Worm (Caenorhabditis elegans) whole organism, L4 larva: Measurements from ENCODE around the gene srlf-2.

Source experiments
- D1046.2 ChIP-seq: fragments of 200-800 bp; sonication (Bioruptor generic); IDR thresholded peaks from 2 replicates; pipeline ENCODE4 v1.3.6; 2022; ENCODE audit warnings: missing genetic modification characterization, missing compliant biosample characterization
- F26F4.8 ChIP-seq: fragments of 200-800 bp; sonication (Bioruptor generic); conservative IDR thresholded peaks from 2 replicates; pipeline ENCODE4 v1.3.6; 2022; ENCODE audit warnings: missing genetic modification characterization, missing compliant biosample characterization
- F37D6.2 ChIP-seq: sonication (generic microtip); optimal IDR thresholded peaks from 2 replicates; lab custom pipeline; 2016; ENCODE audit warnings: mild to moderate bottlenecking, missing genetic modification characterization, missing compliant biosample characterization
- F49E8.2 ChIP-seq: sonication (generic microtip); optimal IDR thresholded peaks from 2 replicates; lab custom pipeline; 2016; ENCODE audit warnings: missing compliant biosample characterization, mild to moderate bottlenecking, missing genetic modification characterization, borderline replicate concordance
- Y48G9A.11 ChIP-seq: fragments of 200-800 bp; sonication (Bioruptor generic); IDR thresholded peaks from 2 replicates; pipeline ENCODE4 v1.3.6; 2022; ENCODE audit warnings: missing genetic modification reagents, missing genetic modification characterization, missing compliant biosample characterization
- ZK546.5 ChIP-seq, 2 experiments: sonication (generic microtip); optimal IDR thresholded peaks; 2 replicates each; lab custom pipeline; 2017; ENCODE audit warnings: missing biosample characterization in 2 of 2, missing genetic modification characterization in 2 of 2
- aha-1 ChIP-seq: fragments of 150-350 bp; peaks from one replicate; lab custom pipeline; 2014; ENCODE audit warnings: missing biosample characterization, missing genetic modification characterization
- ama-1 ChIP-seq: fragments of 150-350 bp; optimal IDR thresholded peaks from 2 replicates; lab custom pipeline; 2014; ENCODE audit warnings: inconsistent platforms, mixed read lengths
- ceh-32 ChIP-seq: sonication (generic microtip); optimal IDR thresholded peaks from 2 replicates; lab custom pipeline; 2016; ENCODE audit warnings: mild to moderate bottlenecking, missing genetic modification characterization, missing compliant biosample characterization; ENCODE audit not compliant: poor library complexity
- ces-1 ChIP-seq: fragments of 150-350 bp; sonication (generic microtip); optimal IDR thresholded peaks from 4 replicates; lab custom pipeline; 2014; ENCODE audit warnings: missing biosample characterization, missing genetic modification reagents, missing genetic modification characterization
- daf-12 ChIP-seq: fragments of 150-350 bp; optimal IDR thresholded peaks from 2 replicates; lab custom pipeline; 2014; ENCODE audit warnings: missing biosample characterization, missing genetic modification reagents, missing genetic modification characterization
- daf-16 ChIP-seq, 3 experiments: sonication (generic microtip); optimal IDR thresholded peaks; 2 replicates each; lab custom pipeline; 2016 to 2017; ENCODE audit warnings: missing genetic modification characterization in 3 of 3, missing genetic modification reagents in 3 of 3, mild to moderate bottlenecking in 2 of 3, missing compliant biosample characterization in 2 of 3, missing biosample characterization in 1 of 3, moderate library complexity in 1 of 3
- daf-8 ChIP-seq: fragments of 200-800 bp; sonication (Bioruptor generic); IDR thresholded peaks from 2 replicates; pipeline ENCODE4 v1.3.6; 2022; ENCODE audit warnings: missing genetic modification characterization, missing compliant biosample characterization
- dmd-6 ChIP-seq: fragments of 200-800 bp; sonication (Bioruptor generic); IDR thresholded peaks from 2 replicates; pipeline ENCODE4 v1.3.6; 2022; ENCODE audit warnings: missing genetic modification reagents, missing genetic modification characterization, missing compliant biosample characterization
- dmd-9 ChIP-seq: fragments of 200-800 bp; sonication (Bioruptor generic); IDR thresholded peaks from 2 replicates; pipeline ENCODE4 v1.3.6; 2022; ENCODE audit warnings: missing genetic modification reagents, missing genetic modification characterization, missing compliant biosample characterization
- dpl-1 ChIP-seq: fragments of 150-350 bp; optimal IDR thresholded peaks from 2 replicates; lab custom pipeline; 2014; ENCODE audit warnings: missing biosample characterization, missing genetic modification reagents, missing genetic modification characterization
- duxl-1 ChIP-seq: sonication (generic microtip); optimal IDR thresholded peaks from 2 replicates; lab custom pipeline; 2016; ENCODE audit warnings: mild to moderate bottlenecking, missing genetic modification characterization, moderate library complexity, missing compliant biosample characterization; ENCODE audit not compliant: poor library complexity
- egl-43 ChIP-seq: fragments of 200-800 bp; sonication (Bioruptor generic); IDR thresholded peaks from 2 replicates; pipeline ENCODE4 v1.3.6; 2022; ENCODE audit warnings: missing genetic modification reagents, missing genetic modification characterization, missing compliant biosample characterization
- fkh-10 ChIP-seq: fragments of 150-350 bp; optimal IDR thresholded peaks from 2 replicates; lab custom pipeline; 2014; ENCODE audit warnings: missing biosample characterization, missing genetic modification reagents, missing genetic modification characterization
- fos-1 ChIP-seq: fragments of 150-350 bp; optimal IDR thresholded peaks from 2 replicates; lab custom pipeline; 2014; ENCODE audit warnings: missing biosample characterization, missing genetic modification characterization
- hif-1 ChIP-seq, 2 experiments: sonication (generic microtip); optimal IDR thresholded peaks; 2 replicates each; lab custom pipeline; 2016 to 2017; ENCODE audit warnings: missing compliant biosample characterization in 2 of 2, missing genetic modification characterization in 2 of 2, missing genetic modification reagents in 2 of 2, missing genotype in 2 of 2, mild to moderate bottlenecking in 1 of 2
- hlh-11 ChIP-seq: fragments of 200-800 bp; sonication (Bioruptor generic); optimal IDR thresholded peaks from 2 replicates; lab custom pipeline; 2018; ENCODE audit warnings: mild to moderate bottlenecking, missing genetic modification characterization, missing compliant biosample characterization
- jun-1 ChIP-seq: fragments of 150-350 bp; optimal IDR thresholded peaks from 2 replicates; lab custom pipeline; 2014; ENCODE audit warnings: missing biosample characterization, missing genetic modification reagents, missing genetic modification characterization
- lim-7 ChIP-seq: fragments of 200-800 bp; sonication (Bioruptor generic); IDR thresholded peaks from 2 replicates; pipeline ENCODE4 v1.3.6; 2022; ENCODE audit warnings: missing genetic modification characterization, missing compliant biosample characterization
- lin-15B ChIP-seq: fragments of 150-350 bp; sonication (generic microtip); optimal IDR thresholded peaks from 3 replicates; lab custom pipeline; 2014; ENCODE audit warnings: missing biosample characterization, missing genetic modification characterization
- lin-29 ChIP-seq: fragments of 200-800 bp; sonication (Bioruptor generic); IDR thresholded peaks from 2 replicates; pipeline ENCODE4 v1.3.6; 2022; ENCODE audit warnings: missing genetic modification reagents, missing genetic modification characterization, missing compliant biosample characterization
- lir-3 ChIP-seq: sonication (generic microtip); optimal IDR thresholded peaks from 2 replicates; lab custom pipeline; 2016; ENCODE audit warnings: mild to moderate bottlenecking, missing genetic modification characterization, missing compliant biosample characterization
- lsy-2 ChIP-seq, 2 experiments: fragments of 150-350 bp in 1 of 2; sonication (generic microtip) in 1 of 2; optimal IDR thresholded peaks; 2 replicates each; lab custom pipeline; 2014 to 2017; ENCODE audit warnings: missing biosample characterization in 2 of 2, missing genetic modification characterization in 2 of 2
- madf-5 ChIP-seq, 2 experiments: fragments of 200-800 bp; sonication (Bioruptor generic); IDR thresholded peaks; 2 replicates each; pipeline ENCODE4 v1.3.6; 2022; ENCODE audit warnings: missing compliant biosample characterization in 2 of 2, missing genetic modification characterization in 2 of 2
- mdl-1 ChIP-seq, 2 experiments: fragments of 150-350 bp in 1 of 2; sonication (generic microtip) in 1 of 2; optimal IDR thresholded peaks; 2 replicates each; lab custom pipeline; 2014 to 2017; ENCODE audit warnings: missing biosample characterization in 2 of 2, missing genetic modification characterization in 2 of 2
- mes-2 ChIP-seq: sonication (generic microtip); optimal IDR thresholded peaks from 2 replicates; lab custom pipeline; 2016; ENCODE audit warnings: missing genotype, mild to moderate bottlenecking, missing genetic modification characterization, missing compliant biosample characterization; ENCODE audit not compliant: poor library complexity, severe bottlenecking
- mxl-3 ChIP-seq: fragments of 200-800 bp; sonication (Bioruptor generic); optimal IDR thresholded peaks from 2 replicates; lab custom pipeline; 2018; ENCODE audit warnings: mild to moderate bottlenecking, missing genetic modification characterization, missing compliant biosample characterization
- nhr-11 ChIP-seq: fragments of 150-350 bp; optimal IDR thresholded peaks from 2 replicates; lab custom pipeline; 2014; ENCODE audit warnings: missing biosample characterization, missing genetic modification characterization
- nhr-111 ChIP-seq: fragments of 200-800 bp; sonication (Bioruptor generic); optimal IDR thresholded peaks from 2 replicates; lab custom pipeline; 2018; ENCODE audit warnings: mild to moderate bottlenecking, missing genetic modification characterization, missing compliant biosample characterization
- nhr-25 ChIP-seq: sonication (generic microtip); optimal IDR thresholded peaks from 2 replicates; lab custom pipeline; 2017; ENCODE audit warnings: missing genetic modification characterization, mild to moderate bottlenecking, missing compliant biosample characterization, antibody characterized with exemption, moderate library complexity, borderline replicate concordance; ENCODE audit not compliant: insufficient read depth
- nhr-41 ChIP-seq: fragments of 200-800 bp; sonication (Bioruptor generic); IDR thresholded peaks from 2 replicates; pipeline ENCODE4 v1.3.6; 2022; ENCODE audit warnings: missing genetic modification reagents, missing genetic modification characterization, missing compliant biosample characterization
- nhr-42 ChIP-seq: fragments of 200-800 bp; sonication (Bioruptor generic); IDR thresholded peaks from 2 replicates; pipeline ENCODE4 v1.3.6; 2022; ENCODE audit warnings: missing genetic modification characterization, missing compliant biosample characterization
- nhr-48 ChIP-seq: sonication (generic microtip); optimal IDR thresholded peaks from 2 replicates; lab custom pipeline; 2016; ENCODE audit warnings: mild to moderate bottlenecking, missing genetic modification characterization, missing compliant biosample characterization
- nhr-6 ChIP-seq: fragments of 150-350 bp; optimal IDR thresholded peaks from 2 replicates; lab custom pipeline; 2014; ENCODE audit warnings: missing biosample characterization, missing genetic modification characterization
- rbr-2 ChIP-seq: sonication (generic microtip); optimal IDR thresholded peaks from 2 replicates; lab custom pipeline; 2016; ENCODE audit warnings: missing genotype, missing genetic modification characterization, missing compliant biosample characterization
- saeg-2 ChIP-seq: fragments of 200-800 bp; sonication (Bioruptor generic); IDR thresholded peaks from 2 replicates; pipeline ENCODE4 v1.3.6; 2022; ENCODE audit warnings: missing genetic modification reagents, missing genetic modification characterization, missing compliant biosample characterization
- sdz-12 ChIP-seq: fragments of 200-800 bp; sonication (Bioruptor generic); optimal IDR thresholded peaks from 2 replicates; lab custom pipeline; 2018; ENCODE audit warnings: mild to moderate bottlenecking, missing genetic modification characterization, missing compliant biosample characterization
- snpc-4 ChIP-seq: fragments of 150-350 bp; optimal IDR thresholded peaks from 2 replicates; lab custom pipeline; 2014; ENCODE audit warnings: missing biosample characterization, missing genetic modification characterization
- spr-3 ChIP-seq: fragments of 200-800 bp; sonication (Bioruptor generic); optimal IDR thresholded peaks from 2 replicates; lab custom pipeline; 2018; ENCODE audit warnings: mild to moderate bottlenecking, missing genetic modification characterization, missing compliant biosample characterization
- tag-97 ChIP-seq: fragments of 200-800 bp; sonication (Bioruptor generic); IDR thresholded peaks from 2 replicates; pipeline ENCODE4 v1.3.6; 2022; ENCODE audit warnings: missing genetic modification characterization, missing compliant biosample characterization
- tra-1 ChIP-seq: fragments of 200-800 bp; sonication (Bioruptor generic); IDR thresholded peaks from 2 replicates; pipeline ENCODE4 v1.3.6; 2022; ENCODE audit warnings: missing genetic modification reagents, missing genetic modification characterization, missing compliant biosample characterization
- unc-130 ChIP-seq: sonication (generic microtip); optimal IDR thresholded peaks from 2 replicates; lab custom pipeline; 2016; ENCODE audit warnings: missing genetic modification reagents, missing genetic modification characterization, missing compliant biosample characterization
- unc-39 ChIP-seq: sonication (generic microtip); optimal IDR thresholded peaks from 2 replicates; lab custom pipeline; 2017; ENCODE audit warnings: missing biosample characterization, missing genetic modification characterization
- zag-1 ChIP-seq: fragments of 150-350 bp; optimal IDR thresholded peaks from 2 replicates; lab custom pipeline; 2014; ENCODE audit warnings: missing biosample characterization, missing genetic modification characterization
- zfp-2 ChIP-seq: sonication (generic microtip); optimal IDR thresholded peaks from 2 replicates; lab custom pipeline; 2016; ENCODE audit warnings: mild to moderate bottlenecking, missing genetic modification characterization, missing compliant biosample characterization
- zip-2 ChIP-seq: fragments of 150-350 bp; optimal IDR thresholded peaks from 2 replicates; lab custom pipeline; 2014; ENCODE audit warnings: missing biosample characterization, missing genetic modification characterization
- ztf-11 ChIP-seq: fragments of 150-350 bp; optimal IDR thresholded peaks from 2 replicates; lab custom pipeline; 2014; ENCODE audit warnings: missing biosample characterization, missing genetic modification characterization

The srlf-2 gene

ce11 chrIV:8529039-8529438, 39.0 kb downstream of the srlf-2 start (continued):
- TF ChIP-seq lin-29 (GFP tag; lab: Robert Waterston, UW) (no peak), zag-1 (tag; lab: Kevin White, UChicago) (no peak), spr-3 (GFP tag; lab: Kevin White, UChicago) (no peak), hif-1 (tag; optimal IDR thresholded peaks at IDR 0.05; lab: Kevin White, UChicago) (peak; percentile 28 to 67), rbr-2 (tag; lab: Kevin White, UChicago) (peak; percentile 6), egl-43 (GFP tag; lab: Robert Waterston, UW) (no peak), mdl-1 (tag; optimal IDR thresholded peaks at IDR 0.05; lab: Kevin White, UChicago) (peak in 1 of 2 experiments; percentile 63), nhr-42 (GFP tag; lab: Robert Waterston, UW) (no peak), dpl-1 (GFP tag; lab: Kevin White, UChicago) (no peak), fos-1 (tag; lab: Kevin White, UChicago) (no peak), daf-8 (GFP tag; lab: Robert Waterston, UW) (no peak), madf-5 (GFP tag; IDR thresholded peaks at IDR 0.05; lab: Robert Waterston, UW) (no peak), dmd-9 (GFP tag; lab: Robert Waterston, UW) (no peak), ztf-11 (tag; lab: Kevin White, UChicago) (no peak), ces-1 (GFP tag; lab: Kevin White, UChicago) (no peak), tag-97 (no peak), aha-1 (peak; percentile 94), zfp-2 (tag; lab: Kevin White, UChicago) (no peak), tra-1 (GFP tag; lab: Robert Waterston, UW) (no peak), lin-15B (tag; lab: Kevin White, UChicago) (no peak), daf-16 (GFP tag; optimal IDR thresholded peaks at IDR 0.05; lab: Kevin White, UChicago) (no peak), daf-16 (tag; optimal IDR thresholded peaks at IDR 0.05; lab: Kevin White, UChicago) (no peak), lsy-2 (tag; optimal IDR thresholded peaks at IDR 0.05; lab: Kevin White, UChicago) (peak in 1 of 2 experiments; percentile 56), D1046.2 (no peak), Y48G9A.11 (GFP tag; lab: Robert Waterston, UW) (no peak), nhr-11 (tag; lab: Kevin White, UChicago) (no peak), F49E8.2 (no peak), F37D6.2 (tag; lab: Kevin White, UChicago) (no peak), daf-12 (tag; lab: Kevin White, UChicago) (no peak), unc-39 (tag; lab: Kevin White, UChicago) (no peak), nhr-111 (GFP tag; lab: Kevin White, UChicago) (no peak), nhr-25 (tag; lab: Kevin White, UChicago) (peak; percentile 18), lim-7 (GFP tag; lab: Robert Waterston, UW) (no peak), ceh-32 (no peak), fkh-10 (no peak), ZK546.5 (tag; optimal IDR thresholded peaks at IDR 0.05; lab: Kevin White, UChicago) (no peak), dmd-6 (GFP tag; lab: Robert Waterston, UW) (peak; percentile 69), nhr-41 (no peak), mes-2 (tag; lab: Kevin White, UChicago) (peak; percentile 33), sdz-12 (GFP tag; lab: Kevin White, UChicago) (no peak), unc-130 (GFP tag; lab: Kevin White, UChicago) (no peak), nhr-48 (tag; lab: Kevin White, UChicago) (peak; percentile 83), saeg-2 (GFP tag; lab: Robert Waterston, UW) (no peak), snpc-4 (tag; lab: Kevin White, UChicago) (no peak), hlh-11 (tag; lab: Kevin White, UChicago) (peak; percentile 74), jun-1 (tag; lab: Kevin White, UChicago) (no peak), lir-3 (tag; lab: Kevin White, UChicago) (no peak), mxl-3 (GFP tag; lab: Kevin White, UChicago) (peak; percentile 43), zip-2 (tag; lab: Kevin White, UChicago) (no peak), nhr-6 (tag; lab: Kevin White, UChicago) (no peak), ama-1 (lab: Kevin White, UChicago) (no peak), duxl-1 (tag; lab: Kevin White, UChicago) (no peak), F26F4.8 (no peak)
